Worm (Caenorhabditis elegans) whole organism, L2 larva: ENCODE measurements around the gene F14D12.1.

ENCODE experiments used
- C34F6.9 ChIP-seq: fragments of 150-350 bp; optimal IDR thresholded peaks from 2 replicates; lab custom pipeline; 2014; ENCODE audit warnings: missing biosample characterization, missing genetic modification characterization
- F13H6.1 ChIP-seq: sonication (generic microtip); optimal IDR thresholded peaks from 2 replicates; lab custom pipeline; 2016; ENCODE audit warnings: missing genetic modification characterization, missing compliant biosample characterization
- R02D3.7 ChIP-seq: fragments of 150-350 bp; optimal IDR thresholded peaks from 2 replicates; lab custom pipeline; 2014; ENCODE audit warnings: missing biosample characterization, missing genetic modification characterization
- Y55F3AM.14 ChIP-seq: fragments of 200-800 bp; sonication (Bioruptor generic); optimal IDR thresholded peaks from 2 replicates; lab custom pipeline; 2018; ENCODE audit warnings: mild to moderate bottlenecking, missing genetic modification characterization, missing compliant biosample characterization
- ZK546.5 ChIP-seq: sonication (generic microtip); optimal IDR thresholded peaks from 2 replicates; lab custom pipeline; 2017; ENCODE audit warnings: missing biosample characterization, missing genetic modification characterization
- alr-1 ChIP-seq: fragments of 150-350 bp; optimal IDR thresholded peaks from 2 replicates; lab custom pipeline; 2014; ENCODE audit warnings: missing biosample characterization, missing genetic modification characterization
- aly-2 ChIP-seq: fragments of 150-350 bp; optimal IDR thresholded peaks from 2 replicates; lab custom pipeline; 2014; ENCODE audit warnings: missing biosample characterization, missing genetic modification characterization
- ama-1 ChIP-seq: fragments of 150-350 bp; optimal IDR thresholded peaks from 2 replicates; lab custom pipeline; 2018; ENCODE audit warnings: inconsistent platforms
- blmp-1 ChIP-seq: sonication (generic microtip); optimal IDR thresholded peaks from 2 replicates; lab custom pipeline; 2017; ENCODE audit warnings: missing genetic modification characterization, mild to moderate bottlenecking, missing compliant biosample characterization, antibody characterized with exemption, moderate library complexity; ENCODE audit not compliant: insufficient read depth
- ceh-16 ChIP-seq: fragments of 150-350 bp; optimal IDR thresholded peaks from 2 replicates; lab custom pipeline; 2014; ENCODE audit warnings: missing biosample characterization, missing genetic modification characterization
- ceh-82 ChIP-seq: fragments of 150-350 bp; optimal IDR thresholded peaks from 2 replicates; lab custom pipeline; 2014; ENCODE audit warnings: missing biosample characterization, missing genetic modification characterization
- crh-2 ChIP-seq: sonication (generic microtip); optimal IDR thresholded peaks from 2 replicates; lab custom pipeline; 2017; ENCODE audit warnings: missing biosample characterization, missing genetic modification characterization
- dmd-4 ChIP-seq: sonication (generic microtip); optimal IDR thresholded peaks from 2 replicates; lab custom pipeline; 2017; ENCODE audit warnings: missing biosample characterization, missing genetic modification characterization
- egl-27 ChIP-seq: sonication (generic microtip); optimal IDR thresholded peaks from 3 replicates; lab custom pipeline; 2017; ENCODE audit warnings: missing biosample characterization, missing genetic modification reagents, missing genetic modification characterization
- elt-1 ChIP-seq: fragments of 150-350 bp; optimal IDR thresholded peaks from 2 replicates; lab custom pipeline; 2014; ENCODE audit warnings: missing biosample characterization, missing genetic modification characterization
- elt-3 ChIP-seq: sonication (generic microtip); optimal IDR thresholded peaks from 2 replicates; lab custom pipeline; 2017; ENCODE audit warnings: missing biosample characterization, missing genetic modification characterization
- fos-1 ChIP-seq: fragments of 150-350 bp; optimal IDR thresholded peaks from 2 replicates; lab custom pipeline; 2014; ENCODE audit warnings: missing biosample characterization, missing genetic modification characterization
- gmeb-1 ChIP-seq: fragments of 150-350 bp; optimal IDR thresholded peaks from 2 replicates; lab custom pipeline; 2014; ENCODE audit warnings: missing biosample characterization, missing genetic modification characterization
- lin-11 ChIP-seq: fragments of 150-350 bp; sonication (generic microtip); optimal IDR thresholded peaks from 2 replicates; lab custom pipeline; 2014; ENCODE audit warnings: missing biosample characterization, missing genetic modification characterization, inconsistent platforms, mixed read lengths
- lin-13 ChIP-seq: fragments of 150-350 bp; optimal IDR thresholded peaks from 2 replicates; lab custom pipeline; 2014; ENCODE audit warnings: missing biosample characterization, missing genetic modification reagents, missing genetic modification characterization
- lin-39 ChIP-seq: fragments of 150-350 bp; optimal IDR thresholded peaks from 2 replicates; lab custom pipeline; 2014; ENCODE audit warnings: missing biosample characterization, missing genetic modification reagents, missing genetic modification characterization
- lsy-2 ChIP-seq, 2 experiments: fragments of 150-350 bp in 1 of 2; sonication (generic microtip) in 1 of 2; optimal IDR thresholded peaks; 2 replicates each; lab custom pipeline; 2014 to 2017; ENCODE audit warnings: missing biosample characterization in 2 of 2, missing genetic modification characterization in 2 of 2
- mab-5 ChIP-seq: fragments of 150-350 bp; optimal IDR thresholded peaks from 2 replicates; lab custom pipeline; 2014; ENCODE audit warnings: missing biosample characterization, missing genetic modification characterization
- mbf-1 ChIP-seq: sonication (generic microtip); optimal IDR thresholded peaks from 2 replicates; lab custom pipeline; 2017; ENCODE audit warnings: missing biosample characterization, missing genetic modification characterization
- mdl-1 ChIP-seq, 2 experiments: fragments of 150-350 bp in 1 of 2; sonication (generic microtip) in 1 of 2; optimal IDR thresholded peaks; 2 replicates each; lab custom pipeline; 2017; ENCODE audit warnings: missing biosample characterization in 2 of 2, missing genetic modification characterization in 2 of 2
- nhr-10 ChIP-seq: sonication (generic microtip); optimal IDR thresholded peaks from 2 replicates; lab custom pipeline; 2017; ENCODE audit warnings: missing biosample characterization, missing genetic modification characterization
- nhr-11 ChIP-seq: fragments of 150-350 bp; optimal IDR thresholded peaks from 2 replicates; lab custom pipeline; 2014; ENCODE audit warnings: missing biosample characterization, missing genetic modification characterization
- nhr-12 ChIP-seq: fragments of 150-350 bp; optimal IDR thresholded peaks from 2 replicates; lab custom pipeline; 2014; ENCODE audit warnings: missing biosample characterization, missing genetic modification characterization
- nhr-129 ChIP-seq: fragments of 150-350 bp; optimal IDR thresholded peaks from 2 replicates; lab custom pipeline; 2014; ENCODE audit warnings: missing biosample characterization, missing genetic modification characterization
- nhr-21 ChIP-seq: fragments of 150-350 bp; optimal IDR thresholded peaks from 2 replicates; lab custom pipeline; 2014; ENCODE audit warnings: missing biosample characterization, missing genetic modification characterization
- nhr-23 ChIP-seq: fragments of 150-350 bp; optimal IDR thresholded peaks from 2 replicates; lab custom pipeline; 2014; ENCODE audit warnings: missing biosample characterization, missing genetic modification reagents, missing genetic modification characterization
- nhr-237 ChIP-seq: fragments of 150-350 bp; optimal IDR thresholded peaks from 2 replicates; lab custom pipeline; 2014; ENCODE audit warnings: missing biosample characterization, missing genetic modification characterization
- nhr-25 ChIP-seq: fragments of 150-350 bp; sonication (generic microtip); optimal IDR thresholded peaks from 3 replicates; lab custom pipeline; 2014; ENCODE audit warnings: missing biosample characterization, missing genetic modification characterization
- nhr-6 ChIP-seq: fragments of 150-350 bp; optimal IDR thresholded peaks from 2 replicates; lab custom pipeline; 2014; ENCODE audit warnings: missing biosample characterization, missing genetic modification characterization
- nhr-77 ChIP-seq: fragments of 150-350 bp; optimal IDR thresholded peaks from 2 replicates; lab custom pipeline; 2014; ENCODE audit warnings: missing biosample characterization, missing genetic modification characterization
- peb-1 ChIP-seq: fragments of 150-350 bp; optimal IDR thresholded peaks from 2 replicates; lab custom pipeline; 2014; ENCODE audit warnings: missing biosample characterization, missing genetic modification characterization
- sem-4 ChIP-seq: fragments of 150-350 bp; optimal IDR thresholded peaks from 2 replicates; lab custom pipeline; 2014; ENCODE audit warnings: missing biosample characterization, missing genetic modification reagents, missing genetic modification characterization
- skn-1 ChIP-seq: sonication (generic microtip); optimal IDR thresholded peaks from 2 replicates; lab custom pipeline; 2017; ENCODE audit warnings: missing biosample characterization, missing genetic modification characterization
- sma-3 ChIP-seq: sonication (generic microtip); optimal IDR thresholded peaks from 2 replicates; lab custom pipeline; 2016; ENCODE audit warnings: missing genetic modification reagents, missing genetic modification characterization, missing compliant biosample characterization
- sma-9 ChIP-seq, 2 experiments: fragments of 150-350 bp in 1 of 2; sonication (generic microtip) in 1 of 2; optimal IDR thresholded peaks; 2 replicates each; lab custom pipeline; 2014 to 2016; ENCODE audit warnings: missing genetic modification characterization in 2 of 2, mild to moderate bottlenecking in 1 of 2, missing biosample characterization in 1 of 2, missing compliant biosample characterization in 1 of 2, missing genetic modification reagents in 1 of 2, moderate library complexity in 1 of 2
- snpc-4 ChIP-seq: fragments of 150-350 bp; optimal IDR thresholded peaks from 2 replicates; lab custom pipeline; 2014; ENCODE audit warnings: missing biosample characterization, missing genetic modification characterization
- unc-39 ChIP-seq: fragments of 150-350 bp; optimal IDR thresholded peaks from 2 replicates; lab custom pipeline; 2014; ENCODE audit warnings: missing biosample characterization, missing genetic modification characterization
- unc-55 ChIP-seq: fragments of 150-350 bp; sonication (generic microtip); optimal IDR thresholded peaks from 3 replicates; lab custom pipeline; 2014; ENCODE audit warnings: missing biosample characterization, missing genetic modification reagents, missing genetic modification characterization
- unc-62 ChIP-seq: fragments of 150-350 bp; optimal IDR thresholded peaks from 2 replicates; lab custom pipeline; 2014; ENCODE audit warnings: missing biosample characterization, missing genetic modification reagents, missing genetic modification characterization
- zag-1 ChIP-seq: fragments of 150-350 bp; optimal IDR thresholded peaks from 2 replicates; lab custom pipeline; 2014; ENCODE audit warnings: missing biosample characterization, missing genetic modification characterization
- ztf-1 ChIP-seq: fragments of 200-800 bp; sonication (Bioruptor generic); conservative IDR thresholded peaks from 2 replicates; pipeline ENCODE4 v1.3.6; 2022; ENCODE audit warnings: missing genetic modification characterization, missing compliant biosample characterization
- ztf-11 ChIP-seq: sonication (generic microtip); optimal IDR thresholded peaks from 2 replicates; lab custom pipeline; 2017; ENCODE audit warnings: missing biosample characterization, missing genetic modification characterization
- ztf-4 ChIP-seq: fragments of 150-350 bp; optimal IDR thresholded peaks from 2 replicates; lab custom pipeline; 2014; ENCODE audit warnings: missing biosample characterization, missing genetic modification characterization

F14D12.1 gene

DNA sequence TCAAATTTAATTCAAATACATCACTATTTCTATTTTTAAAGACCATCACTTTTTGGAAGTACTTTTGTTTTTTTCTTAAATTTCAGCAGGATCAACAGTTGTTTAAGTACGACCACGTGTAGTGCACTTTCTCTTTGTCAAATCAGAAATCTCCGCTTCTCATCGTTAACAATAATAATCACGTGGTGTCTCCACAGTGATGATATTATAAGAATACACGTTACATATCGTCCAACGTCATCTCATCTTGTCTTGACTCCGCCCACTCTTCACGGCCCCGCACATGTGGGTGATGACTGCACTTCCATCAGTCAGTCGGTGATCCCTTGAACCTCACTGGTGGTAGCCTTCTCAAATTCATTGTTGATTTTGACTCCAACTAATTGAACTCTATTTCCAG lies 26.4 kb downstream of the F14D12.1 start, which contains the start of gene argn-1:
Gene argn-1, plus strand, starts transcription at position 83 of the 400 bp plus-strand sequence.
- TF ChIP-seq fos-1 (tag; lab: Kevin White, UChicago) (no peak), sem-4 (tag; lab: Kevin White, UChicago) (no peak), zag-1 (no peak), nhr-77 (tag; lab: Kevin White, UChicago) (no peak), nhr-23 (tag; lab: Kevin White, UChicago) (no peak), crh-2 (tag; lab: Kevin White, UChicago) (peak; percentile 11), nhr-11 (tag; lab: Kevin White, UChicago) (no peak), lin-13 (GFP tag; lab: Kevin White, UChicago) (no peak), nhr-10 (tag; lab: Kevin White, UChicago) (no peak), sma-9 (GFP tag; optimal IDR thresholded peaks at IDR 0.05; lab: Kevin White, UChicago) (peak; percentile 90), sma-9 (tag; optimal IDR thresholded peaks at IDR 0.05; lab: Kevin White, UChicago) (no peak), aly-2 (tag; lab: Kevin White, UChicago) (no peak), lin-11 (tag; lab: Kevin White, UChicago) (no peak), mbf-1 (no peak), lsy-2 (tag; optimal IDR thresholded peaks at IDR 0.05; lab: Kevin White, UChicago) (no peak), egl-27 (no peak), nhr-21 (tag; lab: Kevin White, UChicago) (peak; percentile 79), R02D3.7 (tag; lab: Kevin White, UChicago) (no peak), ceh-16 (tag; lab: Kevin White, UChicago) (no peak), ztf-4 (no peak), unc-62 (GFP tag; lab: Kevin White, UChicago) (no peak), ceh-82 (tag; lab: Kevin White, UChicago) (no peak), nhr-129 (tag; lab: Kevin White, UChicago) (no peak), nhr-12 (tag; lab: Kevin White, UChicago) (no peak), mdl-1 (tag; optimal IDR thresholded peaks at IDR 0.05; lab: Kevin White, UChicago) (peak; percentile 53 to 57), ZK546.5 (tag; lab: Kevin White, UChicago) (no peak), ztf-1 (no peak), F13H6.1 (tag; lab: Kevin White, UChicago) (no peak), mab-5 (tag; lab: Kevin White, UChicago) (no peak), skn-1 (tag; lab: Kevin White, UChicago) (no peak), peb-1 (no peak), blmp-1 (tag; lab: Kevin White, UChicago) (peak; percentile 73), ztf-11 (tag; lab: Kevin White, UChicago) (no peak), elt-1 (tag; lab: Kevin White, UChicago) (no peak), Y55F3AM.14 (GFP tag; lab: Kevin White, UChicago) (no peak), sma-3 (GFP tag; lab: Kevin White, UChicago) (peak; percentile 34), lin-39 (tag; lab: Kevin White, UChicago) (no peak), alr-1 (tag; lab: Kevin White, UChicago) (no peak), nhr-237 (tag; lab: Kevin White, UChicago) (no peak), gmeb-1 (tag; lab: Kevin White, UChicago) (no peak), ama-1 (lab: Kevin White, UChicago) (no peak), unc-39 (tag; lab: Kevin White, UChicago) (no peak), nhr-6 (tag; lab: Kevin White, UChicago) (no peak), C34F6.9 (no peak), unc-55 (no peak), dmd-4 (no peak), elt-3 (tag; lab: Kevin White, UChicago) (no peak), snpc-4 (tag; lab: Kevin White, UChicago) (no peak), nhr-25 (peak; percentile 79)
- TF ChIP-seq, all 48 proteins: peak for 7
